Worm (Caenorhabditis elegans) whole organism, L1 larva: Measurements from ENCODE around the gene C28D4.4.

ENCODE experiments used
- ama-1 ChIP-seq: fragments of 150-350 bp; optimal IDR thresholded peaks from 2 replicates; lab custom pipeline; 2014
- ceh-90 ChIP-seq: sonication (generic microtip); optimal IDR thresholded peaks from 2 replicates; lab custom pipeline; 2016; ENCODE audit warnings: missing genetic modification characterization, missing compliant biosample characterization
- egl-13 ChIP-seq: sonication (generic microtip); optimal IDR thresholded peaks from 2 replicates; lab custom pipeline; 2016; ENCODE audit warnings: missing genotype, missing genetic modification reagents, missing genetic modification characterization, missing compliant biosample characterization
- elt-2 ChIP-seq: sonication (generic microtip); optimal IDR thresholded peaks from 2 replicates; lab custom pipeline; 2016; ENCODE audit warnings: missing genetic modification characterization, mild to moderate bottlenecking, inconsistent platforms, missing compliant biosample characterization, missing genetic modification reagents
- nhr-237 ChIP-seq: fragments of 150-350 bp; optimal IDR thresholded peaks from 2 replicates; lab custom pipeline; 2014; ENCODE audit warnings: missing biosample characterization, missing genetic modification characterization
- nhr-28 ChIP-seq: fragments of 150-350 bp; optimal IDR thresholded peaks from 2 replicates; lab custom pipeline; 2014; ENCODE audit warnings: missing biosample characterization, missing genetic modification characterization
- tlp-1 ChIP-seq: fragments of 150-350 bp; optimal IDR thresholded peaks from 2 replicates; lab custom pipeline; 2014; ENCODE audit warnings: missing biosample characterization, missing genetic modification characterization

DNA sequence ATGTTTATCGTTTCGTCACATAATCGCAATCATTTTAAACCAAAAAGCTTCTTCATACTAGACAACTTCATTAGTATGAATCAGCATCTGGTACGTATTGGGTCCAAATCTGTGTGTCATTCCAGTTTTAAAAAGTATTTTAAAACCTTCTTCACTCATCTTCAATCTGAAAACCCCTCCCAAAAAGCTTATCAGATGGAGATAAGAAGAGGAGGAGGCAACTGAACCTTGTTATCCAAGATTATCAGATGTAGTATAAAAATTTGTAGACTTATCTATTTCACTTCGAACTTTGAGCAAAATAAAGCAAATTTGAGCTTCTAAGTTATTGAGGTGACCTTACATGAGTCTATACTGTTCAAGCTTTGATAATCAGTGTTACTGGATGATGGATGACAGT, 34.9 kb downstream of the C28D4.4 start, which contains the start of gene nhr-38:
- no peak for TF ChIP-seq elt-2
- no peak for TF ChIP-seq ceh-90 (tag; lab: Kevin White, UChicago)
- no peak for TF ChIP-seq nhr-28
- no peak for TF ChIP-seq egl-13 (tag; lab: Kevin White, UChicago)
- no peak for TF ChIP-seq tlp-1 (tag; lab: Kevin White, UChicago)
- TF ChIP-seq nhr-237 (tag; lab: Kevin White, UChicago) = no peak
- no peak for TF ChIP-seq ama-1 (lab: Kevin White, UChicago)
